Worm (Caenorhabditis elegans): Measurements from ENCODE around the gene F58F12.1.

ce11 chrII:6347341-6348118, 35.9 kb upstream of the F58F12.1 start, which contains the start of gene lgg-1:
- TF ChIP-seq elt-2 (tag; optimal IDR thresholded peaks at IDR 0.05) = peak; percentile 12
- no peak for TF ChIP-seq nhr-76 (tag; optimal IDR thresholded peaks at IDR 0.05)

All from whole organism, L1 larva.